Worm (Caenorhabditis elegans) whole organism, early embryonic: Measurements from ENCODE around the gene Y53G8AM.6.

Source experiments
- B0310.2 ChIP-seq: sonication (generic microtip); optimal IDR thresholded peaks from 2 replicates; lab custom pipeline; 2016; ENCODE audit warnings: mild to moderate bottlenecking, missing genetic modification characterization, missing compliant biosample characterization
- F13C5.2 ChIP-seq: sonication (generic microtip); optimal IDR thresholded peaks from 2 replicates; lab custom pipeline; 2017; ENCODE audit warnings: mild to moderate bottlenecking, missing genetic modification characterization, inconsistent platforms, missing compliant biosample characterization
- ama-1 ChIP-seq: fragments of 150-350 bp; optimal IDR thresholded peaks from 2 replicates; lab custom pipeline; 2014
- ceh-13 ChIP-seq: fragments of 200-800 bp; sonication (Bioruptor generic); optimal IDR thresholded peaks from 2 replicates; lab custom pipeline; 2018; ENCODE audit warnings: mild to moderate bottlenecking, missing genetic modification characterization, missing compliant biosample characterization
- ceh-36 ChIP-seq: sonication (generic microtip); optimal IDR thresholded peaks from 2 replicates; lab custom pipeline; 2016; ENCODE audit warnings: missing genetic modification characterization, inconsistent platforms, missing compliant biosample characterization
- flt-1 ChIP-seq: fragments of 200-800 bp; sonication (Bioruptor generic); IDR thresholded peaks from 2 replicates; pipeline ENCODE4 v1.3.6; 2022; ENCODE audit warnings: missing genetic modification characterization, missing compliant biosample characterization
- hnd-1 ChIP-seq: sonication (generic microtip); optimal IDR thresholded peaks from 2 replicates; lab custom pipeline; 2016; ENCODE audit warnings: missing genetic modification characterization, missing compliant biosample characterization
- scrt-1 ChIP-seq: fragments of 200-800 bp; sonication (Bioruptor generic); IDR thresholded peaks from 2 replicates; pipeline ENCODE4 v1.3.6; 2022; ENCODE audit warnings: missing genetic modification characterization, missing compliant biosample characterization
- sea-1 ChIP-seq: fragments of 200-800 bp; sonication (Bioruptor generic); conservative IDR thresholded peaks from 2 replicates; pipeline ENCODE4 v1.3.6; 2022; ENCODE audit warnings: missing genetic modification characterization, missing compliant biosample characterization
- tbx-11 ChIP-seq: fragments of 200-800 bp; sonication (Bioruptor generic); IDR thresholded peaks from 2 replicates; pipeline ENCODE4 v1.3.6; 2022; ENCODE audit warnings: missing genetic modification characterization, missing compliant biosample characterization
- tra-4 ChIP-seq: sonication (generic microtip); optimal IDR thresholded peaks from 2 replicates; lab custom pipeline; 2017; ENCODE audit warnings: missing genetic modification characterization, missing compliant biosample characterization

ce11 chrIII:3241361-3241760, 18.2 kb downstream of the Y53G8AM.6 start:
- TF ChIP-seq ceh-36 (tag; lab: Kevin White, UChicago), result no peak
- TF ChIP-seq flt-1 (GFP tag; lab: Robert Waterston, UW), result no peak
- no peak for TF ChIP-seq ama-1 (lab: Kevin White, UChicago)
- no peak for TF ChIP-seq tra-4
- no peak for TF ChIP-seq sea-1 (GFP tag; lab: Robert Waterston, UW)
- TF ChIP-seq ceh-13 (GFP tag; lab: Kevin White, UChicago), result no peak
- no peak for TF ChIP-seq hnd-1 (tag; lab: Kevin White, UChicago)
- no peak for TF ChIP-seq F13C5.2 (tag; lab: Kevin White, UChicago)
- no peak for TF ChIP-seq scrt-1 (GFP tag; lab: Robert Waterston, UW)
- TF ChIP-seq B0310.2 (tag; lab: Kevin White, UChicago), result no peak
- no peak for TF ChIP-seq tbx-11
